Fruit fly (Drosophila melanogaster) whole organism, adult: ENCODE results near the gene CG7872.

ENCODE experiments used
- Clk ChIP-seq: fragments of 200-800 bp; sonication (Bioruptor generic); optimal IDR thresholded peaks from 2 replicates; lab custom pipeline; 2017; ENCODE audit warnings: missing biosample characterization, missing genetic modification characterization
- Crg-1 ChIP-seq: fragments of 200-800 bp; sonication (Bioruptor generic); optimal IDR thresholded peaks from 2 replicates; lab custom pipeline; 2016; ENCODE audit warnings: missing biosample characterization, missing genetic modification characterization
- Mnt ChIP-seq: fragments of 200-800 bp; sonication (Bioruptor generic); optimal IDR thresholded peaks from 2 replicates; lab custom pipeline; 2016; ENCODE audit warnings: missing biosample characterization, mild to moderate bottlenecking, missing genetic modification characterization
- cic ChIP-seq: fragments of 200-800 bp; sonication (Bioruptor generic); optimal IDR thresholded peaks from 2 replicates; lab custom pipeline; 2017; ENCODE audit warnings: missing biosample characterization, mild to moderate bottlenecking, missing genetic modification characterization, moderate library complexity
- kay ChIP-seq: fragments of 200-800 bp; sonication (Bioruptor generic); peaks from one replicate; lab custom pipeline; 2016; ENCODE audit warnings: missing biosample characterization, missing genetic modification characterization, borderline replicate concordance
- ovo ChIP-seq: fragments of 200-800 bp; sonication (Bioruptor generic); optimal IDR thresholded peaks from 2 replicates; lab custom pipeline; 2016; ENCODE audit warnings: missing biosample characterization, missing genetic modification characterization
- toe ChIP-seq: fragments of 200-800 bp; sonication (Bioruptor generic); optimal IDR thresholded peaks from 2 replicates; lab custom pipeline; 2016; ENCODE audit warnings: missing biosample characterization, missing genetic modification characterization

- TF ChIP-seq kay (GFP tag; lab: Kevin White, UChicago) (peak; percentile 20), Crg-1 (GFP tag; lab: Kevin White, UChicago) (no peak), Mnt (GFP tag; lab: Kevin White, UChicago) (no peak), Clk (no peak), toe (GFP tag; lab: Kevin White, UChicago) (no peak), cic (no peak), ovo (no peak)
These were observed 42.6 kb downstream of the CG7872 start for dm6 chrX:15620439-15621227.
